Worm (Caenorhabditis elegans) whole organism, L1 larva: Measurements from ENCODE around the gene T19D12.1.

Experiments
- aha-1 ChIP-seq: fragments of 150-350 bp; optimal IDR thresholded peaks from 2 replicates; lab custom pipeline; 2014; ENCODE audit warnings: missing biosample characterization, missing genetic modification characterization
- aly-2 ChIP-seq: fragments of 150-350 bp; optimal IDR thresholded peaks from 2 replicates; lab custom pipeline; 2014; ENCODE audit warnings: missing biosample characterization, missing genetic modification characterization
- blmp-1 ChIP-seq: fragments of 150-350 bp; optimal IDR thresholded peaks from 2 replicates; lab custom pipeline; 2014; ENCODE audit warnings: missing biosample characterization, missing genetic modification characterization
- ceh-63 ChIP-seq: fragments of 200-800 bp; sonication (Bioruptor generic); optimal IDR thresholded peaks from 2 replicates; lab custom pipeline; 2018; ENCODE audit warnings: mild to moderate bottlenecking, missing genetic modification characterization, missing compliant biosample characterization
- ceh-8 ChIP-seq: fragments of 200-800 bp; sonication (Bioruptor generic); optimal IDR thresholded peaks from 2 replicates; lab custom pipeline; 2018; ENCODE audit warnings: mild to moderate bottlenecking, missing genetic modification characterization, moderate library complexity, missing compliant biosample characterization
- ceh-82 ChIP-seq, 3 experiments: fragments of 150-350 bp in 1 of 3; sonication (generic microtip) in 2 of 3; optimal IDR thresholded peaks; 2 replicates each; lab custom pipeline; 2014 to 2017; ENCODE audit warnings: missing biosample characterization in 3 of 3, missing genetic modification characterization in 3 of 3
- ceh-88 ChIP-seq: fragments of 200-800 bp; sonication (Bioruptor generic); IDR thresholded peaks from 2 replicates; pipeline ENCODE4 v1.3.6; 2022; ENCODE audit warnings: missing genetic modification characterization, missing compliant biosample characterization
- ces-1 ChIP-seq: fragments of 150-350 bp; optimal IDR thresholded peaks from 2 replicates; lab custom pipeline; 2014; ENCODE audit warnings: missing biosample characterization, missing genetic modification reagents, missing genetic modification characterization
- dpl-1 ChIP-seq, 3 experiments: fragments of 150-350 bp in 2 of 3; sonication (generic microtip) in 1 of 3; optimal IDR thresholded peaks; 2 replicates each; lab custom pipeline; 2014 to 2017; ENCODE audit warnings: missing biosample characterization in 3 of 3, missing genetic modification characterization in 3 of 3, missing genetic modification reagents in 3 of 3
- efl-1 ChIP-seq, 4 experiments: fragments of 150-350 bp; optimal IDR thresholded peaks in 3 of 4; peaks in 1 of 4; 1 replicate in 1 of 4; 2 replicates in 3 of 4; lab custom pipeline; 2014; ENCODE audit warnings: missing biosample characterization in 2 of 4, missing genetic modification characterization in 2 of 4, missing genetic modification reagents in 2 of 4
- efl-3 ChIP-seq: fragments of 200-800 bp; sonication (Bioruptor generic); optimal IDR thresholded peaks from 2 replicates; lab custom pipeline; 2018; ENCODE audit warnings: mild to moderate bottlenecking, missing genetic modification characterization, missing compliant biosample characterization
- elt-2 ChIP-seq: sonication (generic microtip); optimal IDR thresholded peaks from 2 replicates; lab custom pipeline; 2016; ENCODE audit warnings: missing genetic modification characterization, mild to moderate bottlenecking, inconsistent platforms, missing compliant biosample characterization, missing genetic modification reagents
- elt-3 ChIP-seq, 6 experiments: fragments of 150-350 bp in 1 of 6; sonication (generic microtip); optimal IDR thresholded peaks; 2 replicates each; lab custom pipeline; 2017 to 2018; ENCODE audit warnings: missing biosample characterization in 6 of 6, missing genetic modification characterization in 6 of 6, inconsistent platforms in 1 of 6
- fkh-10 ChIP-seq: sonication (generic microtip); optimal IDR thresholded peaks from 2 replicates; lab custom pipeline; 2017; ENCODE audit warnings: missing biosample characterization, missing genetic modification reagents, missing genetic modification characterization
- fkh-4 ChIP-seq: sonication (generic microtip); optimal IDR thresholded peaks from 2 replicates; lab custom pipeline; 2016; ENCODE audit warnings: missing compliant biosample characterization, missing genetic modification characterization, borderline replicate concordance
- fkh-8 ChIP-seq: sonication (generic microtip); optimal IDR thresholded peaks from 2 replicates; lab custom pipeline; 2016; ENCODE audit warnings: mild to moderate bottlenecking, missing genetic modification characterization, missing compliant biosample characterization
- grh-1 ChIP-seq: fragments of 200-800 bp; sonication (Bioruptor generic); IDR thresholded peaks from 2 replicates; pipeline ENCODE4 v1.3.6; 2022; ENCODE audit warnings: missing genetic modification reagents, missing genetic modification characterization, missing compliant biosample characterization
- hlh-17 ChIP-seq: fragments of 200-800 bp; sonication (Bioruptor generic); optimal IDR thresholded peaks from 2 replicates; lab custom pipeline; 2018; ENCODE audit warnings: missing genetic modification characterization, mild to moderate bottlenecking, missing compliant biosample characterization, moderate library complexity, borderline replicate concordance
- hlh-4 ChIP-seq: sonication (generic microtip); optimal IDR thresholded peaks from 2 replicates; lab custom pipeline; 2016; ENCODE audit warnings: mild to moderate bottlenecking, missing genetic modification characterization, missing compliant biosample characterization
- hpl-2 ChIP-seq: fragments of 150-350 bp; optimal IDR thresholded peaks from 2 replicates; lab custom pipeline; 2014; ENCODE audit warnings: missing biosample characterization, missing genetic modification reagents, missing genetic modification characterization
- irx-1 ChIP-seq: sonication (generic microtip); optimal IDR thresholded peaks from 2 replicates; lab custom pipeline; 2016; ENCODE audit warnings: missing genetic modification characterization, missing compliant biosample characterization
- isw-1 ChIP-seq: fragments of 200-800 bp; sonication (Bioruptor generic); IDR thresholded peaks from 2 replicates; pipeline ENCODE4 v1.3.6; 2022; ENCODE audit warnings: missing genetic modification characterization, missing compliant biosample characterization
- jun-1 ChIP-seq: fragments of 150-350 bp; optimal IDR thresholded peaks from 2 replicates; lab custom pipeline; 2014; ENCODE audit warnings: missing biosample characterization, missing genetic modification reagents, missing genetic modification characterization
- lin-14 ChIP-seq: fragments of 200-800 bp; sonication (Bioruptor generic); optimal IDR thresholded peaks from 2 replicates; lab custom pipeline; 2018; ENCODE audit warnings: mild to moderate bottlenecking, missing genetic modification characterization, moderate library complexity, missing compliant biosample characterization
- lin-39 ChIP-seq: fragments of 150-350 bp; optimal IDR thresholded peaks from 2 replicates; lab custom pipeline; 2014; ENCODE audit warnings: missing biosample characterization, missing genetic modification reagents, missing genetic modification characterization
- lir-3 ChIP-seq: sonication (generic microtip); optimal IDR thresholded peaks from 2 replicates; lab custom pipeline; 2016; ENCODE audit warnings: mild to moderate bottlenecking, missing genetic modification characterization, moderate library complexity, missing compliant biosample characterization; ENCODE audit not compliant: poor library complexity
- lsy-2 ChIP-seq, 2 experiments: fragments of 150-350 bp; optimal IDR thresholded peaks; 2 replicates each; lab custom pipeline; 2014; ENCODE audit warnings: missing biosample characterization in 2 of 2, missing genetic modification characterization in 2 of 2
- mab-9 ChIP-seq: fragments of 200-800 bp; sonication (Bioruptor generic); IDR thresholded peaks from 2 replicates; pipeline ENCODE4 v1.3.6; 2022; ENCODE audit warnings: missing genetic modification reagents, missing genetic modification characterization, missing compliant biosample characterization
- mdl-1 ChIP-seq, 2 experiments: fragments of 150-350 bp; optimal IDR thresholded peaks; 2 replicates each; lab custom pipeline; 2014 to 2017; ENCODE audit warnings: missing biosample characterization in 2 of 2, missing genetic modification characterization in 2 of 2, inconsistent platforms in 1 of 2
- mef-2 ChIP-seq: fragments of 150-350 bp; optimal IDR thresholded peaks from 2 replicates; lab custom pipeline; 2014; ENCODE audit warnings: missing biosample characterization, missing genetic modification characterization
- mep-1 ChIP-seq: fragments of 150-350 bp; optimal IDR thresholded peaks from 2 replicates; lab custom pipeline; 2014; ENCODE audit warnings: missing biosample characterization, missing genetic modification characterization
- nhr-11 ChIP-seq: fragments of 150-350 bp; optimal IDR thresholded peaks from 2 replicates; lab custom pipeline; 2014; ENCODE audit warnings: missing biosample characterization, missing genetic modification characterization
- nhr-47 ChIP-seq: sonication (generic microtip); optimal IDR thresholded peaks from 2 replicates; lab custom pipeline; 2016; ENCODE audit warnings: mild to moderate bottlenecking, missing genetic modification characterization, moderate library complexity, missing compliant biosample characterization
- nhr-84 ChIP-seq: sonication (generic microtip); optimal IDR thresholded peaks from 2 replicates; lab custom pipeline; 2017; ENCODE audit warnings: missing biosample characterization, missing genetic modification characterization
- nhr-90 ChIP-seq: sonication (generic microtip); optimal IDR thresholded peaks from 2 replicates; lab custom pipeline; 2016; ENCODE audit warnings: mild to moderate bottlenecking, missing genetic modification characterization, missing compliant biosample characterization; ENCODE audit not compliant: poor library complexity
- pax-3 ChIP-seq: fragments of 200-800 bp; sonication (Bioruptor generic); optimal IDR thresholded peaks from 2 replicates; lab custom pipeline; 2018; ENCODE audit warnings: mild to moderate bottlenecking, missing genetic modification characterization, moderate library complexity, missing compliant biosample characterization
- skn-1 ChIP-seq: fragments of 150-350 bp; optimal IDR thresholded peaks from 2 replicates; lab custom pipeline; 2014; ENCODE audit warnings: missing biosample characterization, missing genetic modification characterization
- snpc-4 ChIP-seq: fragments of 150-350 bp; optimal IDR thresholded peaks from 2 replicates; lab custom pipeline; 2014; ENCODE audit warnings: missing biosample characterization, missing genetic modification characterization
- swsn-7 ChIP-seq: sonication (generic microtip); optimal IDR thresholded peaks from 2 replicates; lab custom pipeline; 2016; ENCODE audit warnings: missing genetic modification characterization, missing compliant biosample characterization
- tbx-2 ChIP-seq: sonication (generic microtip); optimal IDR thresholded peaks from 2 replicates; lab custom pipeline; 2016; ENCODE audit warnings: missing genetic modification characterization, missing compliant biosample characterization
- unc-30 ChIP-seq: sonication (generic microtip); optimal IDR thresholded peaks from 2 replicates; lab custom pipeline; 2017; ENCODE audit warnings: missing biosample characterization, missing genetic modification characterization
- unc-62 ChIP-seq: fragments of 150-350 bp; optimal IDR thresholded peaks from 2 replicates; lab custom pipeline; 2014; ENCODE audit warnings: missing biosample characterization, missing genetic modification reagents, missing genetic modification characterization
- xbp-1 ChIP-seq: sonication (generic microtip); optimal IDR thresholded peaks from 2 replicates; lab custom pipeline; 2016; ENCODE audit warnings: missing genetic modification characterization, missing compliant biosample characterization
- zip-4 ChIP-seq: fragments of 200-800 bp; sonication (Bioruptor generic); optimal IDR thresholded peaks from 2 replicates; lab custom pipeline; 2018; ENCODE audit warnings: mild to moderate bottlenecking, missing genetic modification characterization, moderate library complexity, missing compliant biosample characterization
- ztf-4 ChIP-seq: fragments of 150-350 bp; optimal IDR thresholded peaks from 2 replicates; lab custom pipeline; 2014; ENCODE audit warnings: missing biosample characterization, missing genetic modification characterization

The T19D12.1 gene

ce11 chrII:6708980-6709379 is 42.3 kb downstream of the T19D12.1 start (continued):
- TF ChIP-seq isw-1 (0 out of 2 replicates have a peak, but pooled peaks have one; percentile 19), irx-1 (tag; lab: Kevin White, UChicago) (no peak), nhr-84 (tag; lab: Kevin White, UChicago) (no peak), lin-14 (peak; percentile 90), lin-39 (no peak), dpl-1 (GFP tag; optimal IDR thresholded peaks at IDR 0.05; lab: Kevin White, UChicago) (peak in 1 of 3 experiments; percentile 13), snpc-4 (tag; lab: Kevin White, UChicago) (no peak), ceh-63 (no peak), ceh-88 (GFP tag; lab: Robert Waterston, UW) (no peak), grh-1 (GFP tag; lab: Robert Waterston, UW) (no peak), elt-3 (tag; optimal IDR thresholded peaks at IDR 0.05; lab: Kevin White, UChicago) (no peak), fkh-8 (no peak), nhr-90 (tag; lab: Kevin White, UChicago) (no peak), mef-2 (tag; lab: Kevin White, UChicago) (no peak), mep-1 (tag; lab: Kevin White, UChicago) (peak; percentile 40), hpl-2 (GFP tag; lab: Kevin White, UChicago) (no peak), mab-9 (GFP tag; lab: Robert Waterston, UW) (no peak), ces-1 (GFP tag; lab: Kevin White, UChicago) (no peak), hlh-4 (tag; lab: Kevin White, UChicago) (no peak), lir-3 (tag; lab: Kevin White, UChicago) (no peak), ceh-8 (GFP tag; lab: Kevin White, UChicago) (no peak), skn-1 (tag; lab: Kevin White, UChicago) (no peak), pax-3 (tag; lab: Kevin White, UChicago) (no peak), tbx-2 (peak; percentile 13), lsy-2 (tag; optimal IDR thresholded peaks at IDR 0.05; lab: Kevin White, UChicago) (peak; percentile 9 to 66), zip-4 (no peak), mdl-1 (tag; optimal IDR thresholded peaks at IDR 0.05; lab: Kevin White, UChicago) (no peak), ceh-82 (tag; optimal IDR thresholded peaks at IDR 0.05; lab: Kevin White, UChicago) (peak in 2 of 3 experiments; percentile 33 to 57), elt-2 (tag; lab: Kevin White, UChicago) (no peak), aha-1 (tag; lab: Kevin White, UChicago) (no peak), xbp-1 (tag; lab: Kevin White, UChicago) (peak; percentile 14), aly-2 (tag; lab: Kevin White, UChicago) (no peak), efl-3 (no peak), unc-30 (tag; lab: Kevin White, UChicago) (no peak), swsn-7 (peak; percentile 40), unc-62 (GFP tag; lab: Kevin White, UChicago) (no peak), fkh-4 (tag; lab: Kevin White, UChicago) (no peak)

ce11 chrII:6709680-6710079 is 43.0 kb downstream of the T19D12.1 start:
- TF ChIP-seq blmp-1 (tag; lab: Kevin White, UChicago) = peak; percentile 29
- peak; percentile 49 for TF ChIP-seq lin-14
- TF ChIP-seq irx-1 (tag; lab: Kevin White, UChicago) = no peak
- no peak for TF ChIP-seq ztf-4 (tag; lab: Kevin White, UChicago)
- no peak for TF ChIP-seq xbp-1 (tag; lab: Kevin White, UChicago)
- TF ChIP-seq efl-1 (optimal IDR thresholded peaks at IDR 0.05; lab: Kevin White, UChicago) = no peak
- no peak for TF ChIP-seq efl-1 (GFP tag; optimal IDR thresholded peaks at IDR 0.05 in 1 of 2; lab: Kevin White, UChicago)
- TF ChIP-seq hlh-17 = no peak
- no peak for TF ChIP-seq nhr-47 (tag; lab: Kevin White, UChicago)
- no peak for TF ChIP-seq jun-1 (tag; lab: Kevin White, UChicago)
- no peak for TF ChIP-seq nhr-11 (tag; lab: Kevin White, UChicago)
- peak; percentile 67 for TF ChIP-seq fkh-10 (GFP tag; lab: Kevin White, UChicago)
- no peak for TF ChIP-seq zip-4
- no peak for TF ChIP-seq ceh-82 (tag; optimal IDR thresholded peaks at IDR 0.05; lab: Kevin White, UChicago)
